Fruit fly (Drosophila melanogaster): ENCODE data around the gene CG42342.

CG42342 gene

DNA sequence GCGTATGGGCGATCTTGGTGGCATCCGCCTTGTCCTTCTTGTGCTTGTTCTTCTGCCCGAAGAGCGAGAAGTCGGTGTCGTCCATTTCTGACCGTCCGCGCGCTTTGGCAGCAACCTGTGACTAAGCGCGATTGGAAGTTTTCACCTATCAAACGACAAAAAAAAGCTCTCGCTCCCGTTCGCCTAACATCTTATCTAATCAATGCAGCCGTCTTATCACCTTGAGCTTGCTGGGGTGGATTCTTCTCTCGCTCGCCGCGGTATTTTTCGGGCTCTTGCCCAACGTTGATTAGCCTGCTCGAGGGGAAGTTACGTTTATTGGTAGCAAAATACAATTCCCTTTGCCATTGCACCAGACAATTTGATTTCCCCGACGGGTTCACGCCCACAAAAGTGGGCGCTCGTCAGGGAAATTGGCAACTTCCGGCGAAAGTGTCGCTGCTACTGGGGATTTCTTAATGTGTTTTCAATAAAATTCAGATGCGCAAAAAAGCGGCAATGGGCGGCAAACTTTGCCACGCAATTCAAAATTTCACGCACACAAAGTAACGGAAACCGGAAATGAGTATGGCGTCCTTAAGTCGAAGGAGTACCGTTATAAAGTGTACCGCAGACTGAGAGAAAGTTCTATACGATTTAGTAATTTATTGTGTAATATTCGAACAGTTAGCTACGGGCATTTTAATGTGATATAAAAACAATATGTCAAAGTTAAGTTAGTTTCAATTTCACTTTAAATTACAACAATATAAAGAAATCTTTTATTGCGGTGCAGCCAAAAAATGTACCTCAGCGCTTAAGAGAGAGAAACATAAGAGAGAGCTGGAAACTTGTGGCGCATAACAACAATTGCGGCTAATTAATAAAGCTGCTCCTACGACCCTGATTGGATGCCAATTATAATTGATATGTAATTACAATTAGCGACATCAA lies 1.4 kb upstream of the CG42342 start, which contains the start of gene Decay:
Gene Decay (minus strand): TSS at position 132 of the 933 bp plus-strand sequence.
- TF ChIP-seq cic (GFP tag; optimal IDR thresholded peaks at IDR 0.05) (no peak), Hr96 (GFP tag; optimal IDR thresholded peaks at IDR 0.05) (peak; percentile 26), kay (GFP tag; ENCODE audit: borderline replicate concordance) (peak; percentile 53), CG5204 (GFP tag; optimal IDR thresholded peaks at IDR 0.05) (no peak), pad (GFP tag; optimal IDR thresholded peaks at IDR 0.05) (peak; percentile 94), CG11617 (GFP tag; optimal IDR thresholded peaks at IDR 0.05) (peak; percentile 33), Mnt (GFP tag; optimal IDR thresholded peaks at IDR 0.05) (no peak), CG12768 (GFP tag; optimal IDR thresholded peaks at IDR 0.05) (no peak), tj (GFP tag; optimal IDR thresholded peaks at IDR 0.05) (no peak), ovo (GFP tag; optimal IDR thresholded peaks at IDR 0.05) (no peak)

DNA sequence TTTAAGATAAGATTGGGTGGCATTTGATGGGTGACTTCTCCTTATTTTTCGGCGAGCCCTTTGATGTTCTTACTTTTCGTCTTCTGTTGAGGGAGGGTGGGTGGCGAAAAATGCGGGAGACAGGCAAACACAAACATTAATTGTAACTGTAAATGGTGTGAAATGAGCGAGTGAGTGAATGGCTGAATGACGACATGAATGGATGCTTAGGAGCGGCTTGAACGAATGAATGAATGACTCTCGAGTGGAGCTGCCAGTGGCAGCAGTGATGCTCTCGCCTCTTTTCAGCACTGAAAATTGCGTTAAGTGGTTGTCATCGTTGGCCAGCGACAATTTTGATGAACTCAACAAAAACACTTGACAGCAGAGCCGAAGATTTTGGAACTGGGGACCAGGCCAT lies 2.0 kb downstream of the CG42342 start:
- TF ChIP-seq Hr96 (GFP tag; optimal IDR thresholded peaks at IDR 0.05), result no peak
- TF ChIP-seq cic (GFP tag; optimal IDR thresholded peaks at IDR 0.05), result no peak
- no peak for TF ChIP-seq CG5204 (GFP tag; optimal IDR thresholded peaks at IDR 0.05)
- no peak for TF ChIP-seq CG11617 (GFP tag; optimal IDR thresholded peaks at IDR 0.05)
- TF ChIP-seq ovo (GFP tag; optimal IDR thresholded peaks at IDR 0.05), result no peak
- no peak for TF ChIP-seq CG7101 (tag; optimal IDR thresholded peaks at IDR 0.05)
- TF ChIP-seq Mnt (GFP tag; optimal IDR thresholded peaks at IDR 0.05), result no peak
- no peak for TF ChIP-seq CG1620 (GFP tag; optimal IDR thresholded peaks at IDR 0.05)
- no peak for TF ChIP-seq pad (GFP tag; optimal IDR thresholded peaks at IDR 0.05)

DNA sequence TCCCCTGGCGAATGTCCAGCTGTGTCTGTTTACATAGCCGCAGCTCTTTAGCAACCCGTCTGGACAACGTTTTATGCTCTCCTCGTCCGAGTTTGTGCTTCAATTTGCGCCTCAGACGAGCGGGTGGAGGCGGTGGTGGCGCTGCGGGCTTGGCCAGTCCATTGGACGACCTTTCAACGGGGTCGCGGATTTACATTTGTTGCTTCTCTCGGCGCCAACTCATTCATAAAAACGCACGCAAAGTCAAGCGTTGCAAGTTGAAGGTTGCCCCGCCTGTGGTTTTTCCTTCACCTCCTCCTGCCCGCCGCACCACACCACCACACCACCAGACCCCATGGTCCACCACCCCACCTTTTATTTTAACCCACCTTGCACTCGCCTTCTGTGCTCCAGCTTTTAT lies 5.1 kb downstream of the CG42342 start:
- TF ChIP-seq CG7045 (GFP tag; optimal IDR thresholded peaks at IDR 0.05) (no peak), CG1620 (GFP tag; optimal IDR thresholded peaks at IDR 0.05) (no peak), bab1 (GFP tag; optimal IDR thresholded peaks at IDR 0.05) (no peak), pad (GFP tag; optimal IDR thresholded peaks at IDR 0.05) (no peak), Crg-1 (GFP tag; optimal IDR thresholded peaks at IDR 0.05) (no peak), cic (GFP tag; optimal IDR thresholded peaks at IDR 0.05) (no peak), CG12768 (GFP tag; optimal IDR thresholded peaks at IDR 0.05) (no peak), CG7101 (tag; optimal IDR thresholded peaks at IDR 0.05) (no peak), kay (GFP tag; ENCODE audit: borderline replicate concordance) (no peak), CG11617 (GFP tag; optimal IDR thresholded peaks at IDR 0.05) (no peak), CG5204 (GFP tag; optimal IDR thresholded peaks at IDR 0.05) (no peak), cnc (optimal IDR thresholded peaks at IDR 0.05) (no peak), toe (GFP tag; optimal IDR thresholded peaks at IDR 0.05) (no peak), Mnt (GFP tag; optimal IDR thresholded peaks at IDR 0.05) (no peak)

DNA sequence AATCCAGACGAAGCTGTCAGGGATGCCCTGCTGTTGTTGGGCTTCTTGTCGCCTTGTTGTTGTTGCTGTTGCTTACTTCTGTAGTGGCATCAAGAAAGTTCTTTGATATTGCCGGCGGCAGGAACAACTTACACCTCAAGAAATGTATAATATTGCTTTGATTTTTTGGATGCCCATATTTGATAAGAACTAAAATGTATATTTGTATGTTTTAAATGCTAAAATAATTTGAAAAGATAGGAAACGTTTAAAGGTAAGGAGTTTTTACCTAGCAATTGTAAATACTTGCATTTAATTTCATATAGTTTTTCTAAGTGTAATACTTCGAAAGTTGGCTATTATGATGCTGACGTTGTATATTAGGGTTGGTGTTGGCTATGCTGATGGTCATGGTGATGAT lies 7.6 kb downstream of the CG42342 start:
- TF ChIP-seq CG14711 (tag; optimal IDR thresholded peaks at IDR 0.05) (no peak), CG7101 (tag; optimal IDR thresholded peaks at IDR 0.05) (no peak), CG1620 (GFP tag; optimal IDR thresholded peaks at IDR 0.05) (no peak), CG11617 (GFP tag; optimal IDR thresholded peaks at IDR 0.05) (no peak), Mnt (GFP tag; optimal IDR thresholded peaks at IDR 0.05) (no peak), CG33017 (tag; optimal IDR thresholded peaks at IDR 0.05) (no peak), Crg-1 (GFP tag; optimal IDR thresholded peaks at IDR 0.05) (no peak), Hr96 (GFP tag; optimal IDR thresholded peaks at IDR 0.05) (no peak), Clk (GFP tag; optimal IDR thresholded peaks at IDR 0.05) (no peak)

DNA sequence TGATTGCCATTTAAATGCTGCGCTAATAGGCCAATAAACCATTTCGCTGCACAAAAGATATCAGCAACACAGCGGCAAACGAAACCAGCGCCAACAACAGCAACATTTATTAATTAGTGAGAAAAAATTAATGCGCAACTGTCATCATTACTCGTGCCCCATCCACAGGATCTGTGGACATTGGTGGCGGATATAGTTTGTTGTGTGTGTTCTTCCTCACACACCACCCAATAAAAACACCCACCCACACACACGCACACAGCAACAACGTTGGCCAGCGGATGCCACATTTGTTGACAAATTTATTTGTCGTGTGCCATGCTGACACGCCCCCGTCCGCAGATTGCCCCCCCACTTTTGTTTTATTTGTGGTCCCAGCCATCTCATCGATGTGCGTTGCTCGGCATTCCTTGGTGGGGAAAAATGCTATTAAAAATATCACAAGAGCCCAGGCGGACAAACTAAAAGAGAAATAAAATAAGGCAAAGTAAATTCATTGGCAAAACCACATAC lies 15.6 kb downstream of the CG42342 start:
- TF ChIP-seq CG5204 (GFP tag; optimal IDR thresholded peaks at IDR 0.05) (no peak), CG7045 (GFP tag; optimal IDR thresholded peaks at IDR 0.05) (no peak), cic (GFP tag; optimal IDR thresholded peaks at IDR 0.05) (no peak), CG7101 (tag; optimal IDR thresholded peaks at IDR 0.05) (no peak), bab1 (GFP tag; optimal IDR thresholded peaks at IDR 0.05) (no peak)

DNA sequence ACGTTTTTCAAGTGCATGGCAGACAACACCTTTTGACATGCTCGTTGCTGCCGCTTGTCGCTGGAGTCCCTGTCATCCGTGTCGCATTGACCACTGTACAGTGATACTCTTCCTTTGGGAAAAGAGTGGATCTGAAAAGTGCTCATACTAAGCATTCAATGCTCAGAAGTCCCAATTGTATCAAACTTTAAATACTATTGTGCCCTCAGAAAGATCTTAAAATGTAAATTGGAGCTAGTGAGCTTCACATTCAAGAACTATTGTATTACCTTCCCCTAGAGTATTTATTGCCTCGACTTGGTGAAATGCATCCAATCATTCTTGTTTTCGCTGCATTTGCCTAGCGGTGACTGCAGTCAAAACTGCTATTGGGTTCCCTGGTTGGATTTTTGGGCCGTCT lies 20.8 kb downstream of the CG42342 start:
- TF ChIP-seq CG14711 (tag; optimal IDR thresholded peaks at IDR 0.05), result no peak

DNA sequence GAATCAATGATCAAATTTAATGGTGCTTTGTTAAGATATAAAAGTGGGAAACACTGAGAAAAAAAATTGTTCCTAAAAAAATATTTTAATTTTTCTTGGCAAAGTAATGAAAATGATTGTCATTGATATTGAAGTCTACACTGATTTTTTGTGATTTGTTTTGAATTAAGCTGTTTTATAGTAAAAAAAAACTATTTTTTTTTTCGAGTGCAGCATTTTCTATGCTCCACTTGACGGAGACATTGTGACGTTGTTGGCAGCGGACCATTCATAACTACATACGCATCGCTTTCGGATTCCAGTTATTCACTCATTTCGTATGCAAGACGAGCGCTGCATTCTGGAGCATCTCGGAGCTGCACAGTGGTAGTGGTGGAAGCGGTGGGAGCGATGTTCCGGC lies 21.6 kb downstream of the CG42342 start:
- TF ChIP-seq tj (GFP tag; optimal IDR thresholded peaks at IDR 0.05) (no peak), bab1 (GFP tag; optimal IDR thresholded peaks at IDR 0.05) (no peak), Crg-1 (GFP tag; optimal IDR thresholded peaks at IDR 0.05) (no peak), ovo (GFP tag; optimal IDR thresholded peaks at IDR 0.05) (no peak), pad (GFP tag; optimal IDR thresholded peaks at IDR 0.05) (no peak), Hr96 (GFP tag; optimal IDR thresholded peaks at IDR 0.05) (no peak), CG11617 (GFP tag; optimal IDR thresholded peaks at IDR 0.05) (no peak)
